Worm (Caenorhabditis elegans): ENCODE results near the gene Y119D3B.21.
A peak's percentile ranks its signal among the peaks of the same experiment; 100 is the strongest.

ce11 chrIII:1223319-1224093 lies 8.7 kb downstream of the Y119D3B.21 start:
- TF ChIP-seq skn-1 (tag; optimal IDR thresholded peaks at IDR 0.05), result no peak
- no peak for TF ChIP-seq Y5F2A.4 (GFP tag; optimal IDR thresholded peaks at IDR 0.05)
- no peak for TF ChIP-seq unc-62 (GFP tag; optimal IDR thresholded peaks at IDR 0.05 in 1 of 2)
- no peak for TF ChIP-seq unc-62 (tag; optimal IDR thresholded peaks at IDR 0.05)
- no peak for TF ChIP-seq nhr-237 (tag; optimal IDR thresholded peaks at IDR 0.05)
- no peak for TF ChIP-seq snpc-4 (tag; optimal IDR thresholded peaks at IDR 0.05)
- TF ChIP-seq madf-9 (GFP tag; conservative IDR thresholded peaks at IDR 0.05), result no peak
- TF ChIP-seq lir-3 (tag; optimal IDR thresholded peaks at IDR 0.05), result no peak
- peak; percentile 69 for TF ChIP-seq mes-2 (tag; optimal IDR thresholded peaks at IDR 0.05; ENCODE audit: poor library complexity, severe bottlenecking)
- TF ChIP-seq vab-7 (GFP tag; IDR thresholded peaks at IDR 0.05), result no peak
- TF ChIP-seq nhr-76 (tag; optimal IDR thresholded peaks at IDR 0.05), result no peak
- TF ChIP-seq fos-1 (tag; optimal IDR thresholded peaks at IDR 0.05), result no peak

All from whole organism, L4 larva.